Worm (Caenorhabditis elegans) whole organism, mixed stage, embryonic: ENCODE measurements around the gene F26G1.9.
A peak's percentile ranks its signal among the peaks of the same experiment; 100 is the strongest.

Source experiments
- M03D4.4 ChIP-seq: sonication (generic microtip); optimal IDR thresholded peaks from 2 replicates; lab custom pipeline; 2017; ENCODE audit warnings: mild to moderate bottlenecking, missing genetic modification characterization, missing compliant biosample characterization
- bed-3 ChIP-seq: fragments of 200-800 bp; sonication (Bioruptor generic); optimal IDR thresholded peaks from 3 replicates; lab custom pipeline; 2018; ENCODE audit warnings: mild to moderate bottlenecking, missing genetic modification characterization, moderate library complexity, missing compliant biosample characterization
- blmp-1 ChIP-seq: fragments of 150-350 bp; optimal IDR thresholded peaks from 2 replicates; lab custom pipeline; 2014; ENCODE audit warnings: missing biosample characterization, missing genetic modification characterization
- ceh-39 ChIP-seq: fragments of 150-350 bp; optimal IDR thresholded peaks from 2 replicates; lab custom pipeline; 2014; ENCODE audit warnings: missing biosample characterization, missing genetic modification characterization
- ceh-43 ChIP-seq: fragments of 200-800 bp; sonication (Bioruptor generic); optimal IDR thresholded peaks from 2 replicates; lab custom pipeline; 2018; ENCODE audit warnings: mild to moderate bottlenecking, missing genetic modification characterization, moderate library complexity, missing compliant biosample characterization
- ceh-83 ChIP-seq: fragments of 200-800 bp; sonication (Bioruptor generic); optimal IDR thresholded peaks from 2 replicates; lab custom pipeline; 2018; ENCODE audit warnings: mild to moderate bottlenecking, missing genetic modification characterization, missing compliant biosample characterization
- ces-1 ChIP-seq: fragments of 150-350 bp; optimal IDR thresholded peaks from 2 replicates; lab custom pipeline; 2014; ENCODE audit warnings: missing biosample characterization, missing genetic modification reagents, missing genetic modification characterization
- cnd-1 ChIP-seq: fragments of 200-800 bp; sonication (Bioruptor generic); optimal IDR thresholded peaks from 2 replicates; lab custom pipeline; 2018; ENCODE audit warnings: mild to moderate bottlenecking, missing genetic modification characterization, missing compliant biosample characterization
- drap-1 ChIP-seq: fragments of 200-800 bp; sonication (Bioruptor generic); optimal IDR thresholded peaks from 3 replicates; lab custom pipeline; 2018; ENCODE audit warnings: mild to moderate bottlenecking, missing genetic modification characterization, missing compliant biosample characterization
- elt-1 ChIP-seq: sonication (generic microtip); optimal IDR thresholded peaks from 2 replicates; lab custom pipeline; 2017; ENCODE audit warnings: missing genetic modification characterization, mild to moderate bottlenecking, missing compliant biosample characterization, antibody characterized with exemption, moderate library complexity, borderline replicate concordance; ENCODE audit not compliant: insufficient read depth
- elt-3 ChIP-seq: fragments of 150-350 bp; optimal IDR thresholded peaks from 2 replicates; lab custom pipeline; 2014; ENCODE audit warnings: missing biosample characterization, missing genetic modification characterization
- flh-1 ChIP-seq: fragments of 200-800 bp; sonication (Bioruptor generic); optimal IDR thresholded peaks from 2 replicates; lab custom pipeline; 2018; ENCODE audit warnings: mild to moderate bottlenecking, missing genetic modification characterization, moderate library complexity, missing compliant biosample characterization
- lin-13 ChIP-seq: fragments of 150-350 bp; optimal IDR thresholded peaks from 2 replicates; lab custom pipeline; 2014; ENCODE audit warnings: missing biosample characterization, missing genetic modification characterization
- lin-32 ChIP-seq: fragments of 200-800 bp; sonication (Bioruptor generic); optimal IDR thresholded peaks from 2 replicates; lab custom pipeline; 2018; ENCODE audit warnings: mild to moderate bottlenecking, missing genetic modification characterization, missing compliant biosample characterization
- lsy-2 ChIP-seq: fragments of 150-350 bp; optimal IDR thresholded peaks from 2 replicates; lab custom pipeline; 2014; ENCODE audit warnings: missing biosample characterization, missing genetic modification characterization
- mab-5 ChIP-seq: fragments of 150-350 bp; optimal IDR thresholded peaks from 2 replicates; lab custom pipeline; 2014; ENCODE audit warnings: missing biosample characterization, missing genetic modification characterization
- mep-1 ChIP-seq: fragments of 150-350 bp; optimal IDR thresholded peaks from 2 replicates; lab custom pipeline; 2017; ENCODE audit warnings: missing biosample characterization, missing genetic modification reagents, missing genetic modification characterization, inconsistent platforms
- mls-2 ChIP-seq: sonication (generic microtip); optimal IDR thresholded peaks from 2 replicates; lab custom pipeline; 2016; ENCODE audit warnings: mild to moderate bottlenecking, missing genetic modification characterization, moderate library complexity, missing compliant biosample characterization
- nhr-12 ChIP-seq: fragments of 150-350 bp; optimal IDR thresholded peaks from 2 replicates; lab custom pipeline; 2014; ENCODE audit warnings: missing biosample characterization, missing genetic modification characterization
- nhr-2 ChIP-seq: fragments of 150-350 bp; optimal IDR thresholded peaks from 2 replicates; lab custom pipeline; 2014; ENCODE audit warnings: missing biosample characterization, missing genetic modification characterization
- nhr-237 ChIP-seq: fragments of 150-350 bp; optimal IDR thresholded peaks from 2 replicates; lab custom pipeline; 2014; ENCODE audit warnings: missing biosample characterization, missing genetic modification characterization
- nhr-28 ChIP-seq: fragments of 150-350 bp; optimal IDR thresholded peaks from 2 replicates; lab custom pipeline; 2014; ENCODE audit warnings: missing biosample characterization, missing genetic modification characterization
- pha-4 ChIP-seq: fragments of 150-350 bp; optimal IDR thresholded peaks from 2 replicates; lab custom pipeline; 2018; ENCODE audit warnings: missing biosample characterization, missing genetic modification reagents, missing genetic modification characterization
- sem-2 ChIP-seq: fragments of 200-800 bp; sonication (Bioruptor generic); optimal IDR thresholded peaks from 2 replicates; lab custom pipeline; 2018; ENCODE audit warnings: mild to moderate bottlenecking, missing genetic modification characterization, missing compliant biosample characterization
- snpc-4 ChIP-seq: fragments of 150-350 bp; optimal IDR thresholded peaks from 2 replicates; lab custom pipeline; 2014; ENCODE audit warnings: missing biosample characterization, missing genetic modification characterization
- sptf-1 ChIP-seq: sonication (generic microtip); optimal IDR thresholded peaks from 2 replicates; lab custom pipeline; 2017; ENCODE audit warnings: mild to moderate bottlenecking, missing genetic modification characterization, moderate library complexity, missing compliant biosample characterization
- tbx-8 ChIP-seq: fragments of 200-800 bp; sonication (Bioruptor generic); optimal IDR thresholded peaks from 2 replicates; lab custom pipeline; 2018; ENCODE audit warnings: mild to moderate bottlenecking, missing genetic modification characterization, moderate library complexity, missing compliant biosample characterization
- unc-62 ChIP-seq: fragments of 150-350 bp; optimal IDR thresholded peaks from 2 replicates; lab custom pipeline; 2014; ENCODE audit warnings: missing biosample characterization, missing genetic modification reagents, missing genetic modification characterization
- zip-8 ChIP-seq: fragments of 150-350 bp; optimal IDR thresholded peaks from 2 replicates; lab custom pipeline; 2014; ENCODE audit warnings: missing biosample characterization, missing genetic modification characterization
- ztf-11 ChIP-seq: fragments of 150-350 bp; optimal IDR thresholded peaks from 2 replicates; lab custom pipeline; 2014; ENCODE audit warnings: missing biosample characterization, missing genetic modification characterization

F26G1.9 gene

ce11 chrII:4747697-4748096 is 26.1 kb downstream of the F26G1.9 start:
- TF ChIP-seq sem-2 (GFP tag; lab: Kevin White, UChicago), result no peak
- TF ChIP-seq drap-1 (GFP tag; lab: Kevin White, UChicago), result no peak
- no peak for TF ChIP-seq elt-1
- no peak for TF ChIP-seq flh-1
- no peak for TF ChIP-seq ceh-43 (GFP tag; lab: Kevin White, UChicago)
- TF ChIP-seq ceh-83 (GFP tag; lab: Kevin White, UChicago), result no peak
- no peak for TF ChIP-seq bed-3 (GFP tag; lab: Kevin White, UChicago)
- no peak for TF ChIP-seq snpc-4
- no peak for TF ChIP-seq ceh-39 (tag; lab: Kevin White, UChicago)
- no peak for TF ChIP-seq cnd-1 (tag; lab: Kevin White, UChicago)
- TF ChIP-seq unc-62 (GFP tag; lab: Kevin White, UChicago), result no peak
- no peak for TF ChIP-seq nhr-2
- no peak for TF ChIP-seq lin-13
- TF ChIP-seq mep-1 (tag; lab: Kevin White, UChicago), result no peak
- TF ChIP-seq M03D4.4 (tag; lab: Kevin White, UChicago), result no peak
- TF ChIP-seq tbx-8 (GFP tag; lab: Kevin White, UChicago), result no peak
- no peak for TF ChIP-seq sptf-1
- TF ChIP-seq ces-1 (GFP tag; lab: Kevin White, UChicago), result no peak
- TF ChIP-seq blmp-1 (tag; lab: Kevin White, UChicago), result no peak

ce11 chrII:4747063-4747462 is 26.7 kb downstream of the F26G1.9 start:
- TF ChIP-seq bed-3 (GFP tag; lab: Kevin White, UChicago) (no peak), M03D4.4 (tag; lab: Kevin White, UChicago) (no peak), nhr-2 (no peak), mls-2 (tag; lab: Kevin White, UChicago) (no peak), ceh-39 (tag; lab: Kevin White, UChicago) (no peak), nhr-12 (tag; lab: Kevin White, UChicago) (no peak), elt-1 (no peak), blmp-1 (tag; lab: Kevin White, UChicago) (no peak), tbx-8 (GFP tag; lab: Kevin White, UChicago) (no peak), ceh-43 (GFP tag; lab: Kevin White, UChicago) (no peak), lin-32 (GFP tag; lab: Kevin White, UChicago) (no peak), unc-62 (GFP tag; lab: Kevin White, UChicago) (no peak), elt-3 (tag; lab: Kevin White, UChicago) (no peak), ceh-83 (GFP tag; lab: Kevin White, UChicago) (no peak), lsy-2 (tag; lab: Kevin White, UChicago) (no peak), sem-2 (GFP tag; lab: Kevin White, UChicago) (no peak), drap-1 (GFP tag; lab: Kevin White, UChicago) (no peak), mep-1 (tag; lab: Kevin White, UChicago) (no peak)

- no peak for TF ChIP-seq ceh-83 (GFP tag; lab: Kevin White, UChicago)
- TF ChIP-seq mab-5, result no peak
- TF ChIP-seq elt-3 (tag; lab: Kevin White, UChicago), result peak; percentile 25
- TF ChIP-seq flh-1, result no peak
- TF ChIP-seq snpc-4, result no peak
- peak; percentile 29 for TF ChIP-seq elt-1
Observed at ce11 chrII:4745281-4745680, 28.5 kb downstream of the F26G1.9 start.

ce11 chrII:4741527-4742187 is 32.1 kb downstream of the F26G1.9 start, which contains the start of gene acs-11:
Gene acs-11 (plus strand): TSS chrII:4742137.
- TF ChIP-seq ces-1 (GFP tag; lab: Kevin White, UChicago) (no peak), elt-3 (tag; lab: Kevin White, UChicago) (no peak), zip-8 (tag; lab: Kevin White, UChicago) (no peak), blmp-1 (tag; lab: Kevin White, UChicago) (no peak), mep-1 (tag; lab: Kevin White, UChicago) (no peak), lin-13 (no peak), mab-5 (no peak), elt-1 (no peak), nhr-28 (no peak), unc-62 (GFP tag; lab: Kevin White, UChicago) (no peak), nhr-12 (tag; lab: Kevin White, UChicago) (no peak), sptf-1 (no peak), tbx-8 (GFP tag; lab: Kevin White, UChicago) (no peak), sem-2 (GFP tag; lab: Kevin White, UChicago) (no peak), ztf-11 (tag; lab: Kevin White, UChicago) (no peak), ceh-83 (GFP tag; lab: Kevin White, UChicago) (no peak), nhr-237 (no peak), cnd-1 (tag; lab: Kevin White, UChicago) (no peak), pha-4 (tag; lab: Kevin White, UChicago) (no peak)
- TF ChIP-seq, all 35 proteins: peak for 0
